Worm (Caenorhabditis elegans) whole organism, L4/young adult: Measurements from ENCODE around the gene alh-4.

ENCODE experiments used
- W03F9.2 ChIP-seq: fragments of 150-350 bp; optimal IDR thresholded peaks from 2 replicates; lab custom pipeline; 2014; ENCODE audit warnings: missing biosample characterization, missing genetic modification characterization
- him-1 ChIP-seq: sonication (generic microtip); optimal IDR thresholded peaks from 2 replicates; lab custom pipeline; 2016; ENCODE audit warnings: missing genotype, missing genetic modification reagents, missing genetic modification characterization, missing compliant biosample characterization

DNA sequence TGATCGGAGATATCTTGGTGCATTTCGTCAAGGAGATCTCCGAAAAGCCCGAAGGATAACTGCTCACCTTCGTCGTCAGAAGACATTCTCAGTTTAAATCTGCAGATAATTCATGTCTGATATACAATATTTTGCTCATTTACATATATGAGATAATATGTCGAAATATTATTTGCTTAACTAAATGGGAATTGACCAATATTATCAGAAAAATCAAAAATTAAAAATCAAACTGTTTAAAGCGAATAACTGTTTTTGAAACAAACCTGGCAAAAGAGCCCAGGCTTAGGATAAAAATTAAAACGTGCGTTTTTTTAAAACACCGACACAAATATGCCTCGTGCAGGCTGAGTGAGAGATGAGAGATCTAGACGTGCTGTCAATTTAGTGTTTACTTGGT, 11.9 kb upstream of the alh-4 start, which contains the start of gene T05H4.15:
- TF ChIP-seq him-1 (tag; lab: Kevin White, UChicago) = no peak
- TF ChIP-seq W03F9.2 (tag; lab: Kevin White, UChicago) = no peak
